Fruit fly (Drosophila melanogaster): ENCODE data around the gene CG46383.

Gene CG46383

dm6 chr3R:15930050-15930449, 20.7 kb downstream of the CG46383 start:
- TF ChIP-seq usp (GFP tag; optimal IDR thresholded peaks at IDR 0.05) (no peak), zfh1 (GFP tag; IDR thresholded peaks at IDR 0.05) (no peak), sisA (GFP tag; IDR thresholded peaks at IDR 0.05) (0 out of 2 replicates have a peak, but pooled peaks have one; percentile 23), CHES-1-like (GFP tag; optimal IDR thresholded peaks at IDR 0.05) (no peak), dimm (GFP tag; IDR thresholded peaks at IDR 0.05) (no peak), Hand (GFP tag; optimal IDR thresholded peaks at IDR 0.05) (no peak), Ets65A (GFP tag) (peak; percentile 55), sim (GFP tag; IDR thresholded peaks at IDR 0.05) (no peak), Med (GFP tag) (peak; percentile 54)

dm6 chr3R:15928127-15928526, 22.6 kb downstream of the CG46383 start:
- TF ChIP-seq sd (tag; optimal IDR thresholded peaks at IDR 0.05) (peak; percentile 32), vvl (GFP tag; IDR thresholded peaks at IDR 0.05) (peak; percentile 89), abd-A (tag; optimal IDR thresholded peaks at IDR 0.05) (peak; percentile 84), D (optimal IDR thresholded peaks at IDR 0.05) (no peak), D (GFP tag; optimal IDR thresholded peaks at IDR 0.05) (no peak), scrt (GFP tag; optimal IDR thresholded peaks at IDR 0.05) (no peak), oc (tag; optimal IDR thresholded peaks at IDR 0.05) (peak; percentile 9), gsb-n (tag; optimal IDR thresholded peaks at IDR 0.05) (peak; percentile 22), CG2199 (GFP tag; IDR thresholded peaks at IDR 0.05) (no peak), CG12769 (tag; optimal IDR thresholded peaks at IDR 0.05) (peak; percentile 71), Awh (GFP tag; IDR thresholded peaks at IDR 0.05) (peak; percentile 22; the same call in 1 of the 2 replicates)

dm6 chr3R:15927172-15927571, 23.6 kb downstream of the CG46383 start:
- peak; percentile 12 for TF ChIP-seq CG18599 (GFP tag; optimal IDR thresholded peaks at IDR 0.05)
- no peak for TF ChIP-seq pzg (GFP tag; optimal IDR thresholded peaks at IDR 0.05)
- peak; percentile 31 for TF ChIP-seq CG1603 (tag; optimal IDR thresholded peaks at IDR 0.05)
- TF ChIP-seq yki (optimal IDR thresholded peaks at IDR 0.05): no peak
- TF ChIP-seq CG8924 (tag; optimal IDR thresholded peaks at IDR 0.05): peak; percentile 41
- no peak for TF ChIP-seq CG18011 (GFP tag; optimal IDR thresholded peaks at IDR 0.05)
- peak; percentile 3 for TF ChIP-seq Fer1 (GFP tag; optimal IDR thresholded peaks at IDR 0.05)
- no peak for TF ChIP-seq fd102C (GFP tag; optimal IDR thresholded peaks at IDR 0.05)
- TF ChIP-seq fu2 (GFP tag; optimal IDR thresholded peaks at IDR 0.05): no peak
- no peak for TF ChIP-seq CG7928 (GFP tag; optimal IDR thresholded peaks at IDR 0.05)
- peak; percentile 47 for TF ChIP-seq CG12219 (GFP tag; optimal IDR thresholded peaks at IDR 0.05)
- no peak for TF ChIP-seq vnd (GFP tag; IDR thresholded peaks at IDR 0.05; ENCODE audit: partially characterized antibody)
- TF ChIP-seq CG14050 (GFP tag; IDR thresholded peaks at IDR 0.05): peak; percentile 19; the same call in 1 of the 3 replicates
- peak; percentile 27 for TF ChIP-seq CoRest (tag; optimal IDR thresholded peaks at IDR 0.05)
- no peak for TF ChIP-seq E2f1 (GFP tag; IDR thresholded peaks at IDR 0.05)
- TF ChIP-seq CG10366 (GFP tag; IDR thresholded peaks at IDR 0.05): peak; percentile 29; the same call in 1 of the 2 replicates
- TF ChIP-seq al (GFP tag; IDR thresholded peaks at IDR 0.05): 0 out of 2 replicates have a peak, but pooled peaks have one; percentile 16
- peak; percentile 47 for TF ChIP-seq CG15269 (tag; optimal IDR thresholded peaks at IDR 0.05)
- TF ChIP-seq ken (GFP tag; IDR thresholded peaks at IDR 0.05): no peak
- TF ChIP-seq sens-2 (GFP tag; IDR thresholded peaks at IDR 0.05): no peak
- peak; percentile 14 for TF ChIP-seq cwo (GFP tag; optimal IDR thresholded peaks at IDR 0.05)
- peak; percentile 41 for TF ChIP-seq sisA (GFP tag; IDR thresholded peaks at IDR 0.05)
- TF ChIP-seq CG10654 (GFP tag; optimal IDR thresholded peaks at IDR 0.05): no peak
- TF ChIP-seq CG4282 (GFP tag; optimal IDR thresholded peaks at IDR 0.05): no peak
- TF ChIP-seq Eip74EF (GFP tag; optimal IDR thresholded peaks at IDR 0.05): peak in 1 of 2 experiments; percentile 6
- no peak for TF ChIP-seq CG3838 (GFP tag; optimal IDR thresholded peaks at IDR 0.05)
- TF ChIP-seq Oaz (GFP tag; IDR thresholded peaks at IDR 0.05): peak; percentile 54; the same call in 1 of the 2 replicates
- TF ChIP-seq Hey (tag; optimal IDR thresholded peaks at IDR 0.05): no peak
- peak; percentile 32 for TF ChIP-seq CG9437 (GFP tag; optimal IDR thresholded peaks at IDR 0.05)
- TF ChIP-seq CG17385 (GFP tag; optimal IDR thresholded peaks at IDR 0.05): peak; percentile 17

Measured in whole organism, embryonic.